Worm (Caenorhabditis elegans): ENCODE results near the gene gem-4.

DNA sequence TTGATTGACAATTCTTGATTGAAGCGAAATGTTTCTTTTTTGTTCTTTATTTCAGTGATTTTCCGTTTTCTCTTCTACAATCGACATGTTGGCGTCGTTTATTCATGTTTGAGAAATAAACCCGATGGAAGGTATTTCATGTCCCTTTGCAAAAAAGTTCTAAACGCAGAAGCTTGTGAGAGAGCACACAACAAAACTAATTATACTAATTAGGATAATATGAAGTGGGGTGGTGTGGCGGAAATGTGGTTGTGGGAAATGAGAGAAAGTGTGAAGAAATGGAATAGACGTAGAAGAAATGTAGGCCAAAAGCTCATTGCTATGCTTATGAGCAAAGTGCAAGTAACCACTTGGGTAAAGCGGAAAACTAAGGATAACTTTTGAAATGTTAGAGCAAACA, 37.4 kb downstream of the gem-4 start:
- TF ChIP-seq pha-4 (GFP tag; IDR thresholded peaks at IDR 0.05) (no peak), pha-4 (tag; optimal IDR thresholded peaks at IDR 0.05) (no peak), ces-1 (GFP tag; optimal IDR thresholded peaks at IDR 0.05) (no peak)
